Fruit fly (Drosophila melanogaster): ENCODE data around the gene CG32817.

Gene CG32817

DNA sequence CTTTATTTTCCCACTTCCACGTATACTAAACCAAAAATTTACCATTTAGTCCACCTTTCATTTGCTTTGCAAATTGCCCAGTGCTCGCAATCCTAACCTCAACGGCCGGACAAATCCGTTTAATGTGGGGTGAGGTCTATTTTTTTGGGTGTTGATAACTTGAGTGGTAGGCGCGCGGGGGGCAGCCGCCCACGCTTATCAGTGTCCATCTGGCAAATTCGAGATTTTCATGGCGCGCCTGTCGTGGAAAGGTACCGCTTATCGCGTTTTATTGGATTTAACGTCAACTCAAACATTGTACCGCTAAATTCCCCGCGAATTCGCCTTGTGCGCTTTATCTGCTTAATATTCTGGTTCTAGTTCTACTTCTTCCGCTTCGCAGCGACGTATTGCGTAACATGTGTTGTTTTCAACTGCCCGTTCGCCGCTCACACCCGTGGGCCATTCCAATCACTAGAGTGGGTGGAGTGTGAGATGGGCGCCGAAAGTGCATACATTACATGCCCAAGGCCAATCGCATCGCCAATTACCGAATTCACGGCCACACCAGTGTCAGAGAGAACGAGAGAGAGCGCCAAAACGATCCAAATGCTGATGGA is 13.9 kb downstream of the CG32817 start (continued):
- TF ChIP-seq Pdp1 (GFP tag; optimal IDR thresholded peaks at IDR 0.05) (peak in 1 of 2 experiments; percentile 99), Spps (tag; optimal IDR thresholded peaks at IDR 0.05) (no peak), MTF-1 (GFP tag; optimal IDR thresholded peaks at IDR 0.05; ENCODE audit: borderline replicate concordance) (no peak), crc (GFP tag; optimal IDR thresholded peaks at IDR 0.05) (no peak), CG1024 (GFP tag; IDR thresholded peaks at IDR 0.05) (no peak), GATAe (GFP tag; conservative IDR thresholded peaks at IDR 0.05) (peak; percentile 67), odd (GFP tag; optimal IDR thresholded peaks at IDR 0.05) (no peak), CG13894 (tag; optimal IDR thresholded peaks at IDR 0.05) (no peak), TFAM (GFP tag; optimal IDR thresholded peaks at IDR 0.05) (no peak), lab (GFP tag; optimal IDR thresholded peaks at IDR 0.05) (no peak), fru (optimal IDR thresholded peaks at IDR 0.05) (no peak), ftz-f1 (GFP tag; optimal IDR thresholded peaks at IDR 0.05) (peak; percentile 16), Rx (GFP tag; IDR thresholded peaks at IDR 0.05) (no peak), CG13624 (GFP tag; optimal IDR thresholded peaks at IDR 0.05) (no peak), CG12769 (tag; optimal IDR thresholded peaks at IDR 0.05) (no peak), al (GFP tag; IDR thresholded peaks at IDR 0.05) (no peak), CG15479 (GFP tag; optimal IDR thresholded peaks at IDR 0.05) (peak; percentile 33), ken (GFP tag; IDR thresholded peaks at IDR 0.05) (no peak), her (GFP tag; optimal IDR thresholded peaks at IDR 0.05) (no peak), Dll (GFP tag; IDR thresholded peaks at IDR 0.05; ENCODE audit: partially characterized antibody) (no peak), CG30431 (GFP tag; optimal IDR thresholded peaks at IDR 0.05) (no peak), CG6254 (GFP tag; optimal IDR thresholded peaks at IDR 0.05) (no peak), shn (GFP tag; optimal IDR thresholded peaks at IDR 0.05) (no peak), Doc3 (GFP tag; IDR thresholded peaks at IDR 0.05; ENCODE audit: partially characterized antibody) (no peak), stc (GFP tag; IDR thresholded peaks at IDR 0.05) (no peak), crol (GFP tag; IDR thresholded peaks at IDR 0.05) (peak; percentile 83), run (tag; optimal IDR thresholded peaks at IDR 0.05) (no peak), sob (GFP tag; IDR thresholded peaks at IDR 0.05) (no peak), chif (GFP tag; optimal IDR thresholded peaks at IDR 0.05) (no peak), CG2712 (tag; optimal IDR thresholded peaks at IDR 0.05) (no peak), Eip74EF (GFP tag; optimal IDR thresholded peaks at IDR 0.05) (no peak), amos (GFP tag; IDR thresholded peaks at IDR 0.05; ENCODE audit: partially characterized antibody) (no peak), Asciz (GFP tag; optimal IDR thresholded peaks at IDR 0.05) (no peak), Hr39 (optimal IDR thresholded peaks at IDR 0.05) (no peak), tll (GFP tag; optimal IDR thresholded peaks at IDR 0.05) (no peak), hb (GFP tag; IDR thresholded peaks at IDR 0.05; ENCODE audit: partially characterized antibody) (no peak), disco-r (GFP tag; optimal IDR thresholded peaks at IDR 0.05) (no peak), Nf-YC (tag; optimal IDR thresholded peaks at IDR 0.05) (no peak), nom (GFP tag; optimal IDR thresholded peaks at IDR 0.05) (no peak), bigmax (GFP tag; optimal IDR thresholded peaks at IDR 0.05) (peak; percentile 89), H2.0 (GFP tag; IDR thresholded peaks at IDR 0.05) (no peak), sima (GFP tag; optimal IDR thresholded peaks at IDR 0.05) (no peak), CG4820 (GFP tag; optimal IDR thresholded peaks at IDR 0.05) (no peak), CG30020 (tag; optimal IDR thresholded peaks at IDR 0.05) (no peak)

All from whole organism, embryonic.